Fruit fly (Drosophila melanogaster): ENCODE measurements around the gene CG13643.
A peak's percentile ranks its signal among the peaks of the same experiment; 100 is the strongest.

Gene CG13643

DNA sequence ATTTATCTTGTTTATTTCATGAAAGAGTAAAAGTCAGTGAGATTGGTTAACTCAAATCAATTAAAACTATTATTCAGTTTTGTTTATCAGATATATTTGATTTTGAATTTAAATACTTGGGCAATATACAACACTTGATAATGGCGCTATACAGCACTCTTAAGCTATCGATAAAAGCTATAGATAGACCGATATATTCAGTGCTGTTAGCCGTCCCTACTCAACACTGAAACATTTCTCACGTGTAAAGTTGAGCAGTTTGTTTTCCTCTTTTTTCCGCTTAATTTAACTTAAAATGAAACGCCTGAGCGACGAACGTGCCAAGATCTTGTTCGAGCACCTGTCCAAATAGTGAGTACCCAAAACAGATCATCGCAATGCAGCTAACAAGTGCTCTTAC lies 55.4 kb downstream of the CG13643 start, which contains the start of gene CG7006 (continued):
- TF ChIP-seq CG12391 (tag; optimal IDR thresholded peaks at IDR 0.05) (peak; percentile 55), CG33213 (GFP tag; optimal IDR thresholded peaks at IDR 0.05) (peak; percentile 77), sima (GFP tag; optimal IDR thresholded peaks at IDR 0.05) (no peak), CG14860 (GFP tag; IDR thresholded peaks at IDR 0.05; ENCODE audit: partially characterized antibody) (peak; percentile 61), sens-2 (GFP tag; IDR thresholded peaks at IDR 0.05) (no peak), Atf6 (GFP tag; IDR thresholded peaks at IDR 0.05) (peak; percentile 52), Opbp (GFP tag; IDR thresholded peaks at IDR 0.05; ENCODE audit: partially characterized antibody) (peak; percentile 87), Sox102F (GFP tag; optimal IDR thresholded peaks at IDR 0.05) (no peak), HmgD (GFP tag; optimal IDR thresholded peaks at IDR 0.05) (peak; percentile 76), CG8359 (GFP tag; optimal IDR thresholded peaks at IDR 0.05; ENCODE audit: borderline replicate concordance) (no peak), CG11085 (GFP tag; IDR thresholded peaks at IDR 0.05) (peak; percentile 66), CG17829 (tag; optimal IDR thresholded peaks at IDR 0.05) (peak; percentile 62), zen2 (GFP tag; IDR thresholded peaks at IDR 0.05; ENCODE audit: partially characterized antibody) (no peak; the same call in 2 of the 3 replicates), Nf-YC (tag; optimal IDR thresholded peaks at IDR 0.05) (no peak), CG6813 (GFP tag; optimal IDR thresholded peaks at IDR 0.05) (no peak), corto (GFP tag; optimal IDR thresholded peaks at IDR 0.05) (no peak), pan (optimal IDR thresholded peaks at IDR 0.05) (no peak), pan (GFP tag; optimal IDR thresholded peaks at IDR 0.05 in 1 of 2, IDR thresholded peaks at IDR 0.05 in 1 of 2) (peak in 1 of 2 experiments; percentile 60), CG11093 (GFP tag; IDR thresholded peaks at IDR 0.05) (no peak), CG12236 (GFP tag; optimal IDR thresholded peaks at IDR 0.05) (no peak), ash1 (GFP tag; optimal IDR thresholded peaks at IDR 0.05) (no peak), klu (GFP tag; IDR thresholded peaks at IDR 0.05) (peak; percentile 62; the same call in 1 of the 2 replicates), Dek (tag; optimal IDR thresholded peaks at IDR 0.05) (no peak), CG7556 (GFP tag; optimal IDR thresholded peaks at IDR 0.05) (peak; percentile 52), eve (GFP tag; optimal IDR thresholded peaks at IDR 0.05) (no peak), CG30431 (GFP tag; optimal IDR thresholded peaks at IDR 0.05) (no peak), Oli (tag; optimal IDR thresholded peaks at IDR 0.05) (no peak), wek (GFP tag; optimal IDR thresholded peaks at IDR 0.05) (no peak), CG16863 (GFP tag; optimal IDR thresholded peaks at IDR 0.05) (peak; percentile 43), cato (GFP tag; optimal IDR thresholded peaks at IDR 0.05; ENCODE audit: borderline replicate concordance) (peak; percentile 43), exex (tag; optimal IDR thresholded peaks at IDR 0.05) (no peak), CG3281 (GFP tag; optimal IDR thresholded peaks at IDR 0.05) (no peak), pfk (GFP tag; optimal IDR thresholded peaks at IDR 0.05) (no peak), Tbp (GFP tag; optimal IDR thresholded peaks at IDR 0.05) (no peak), mam (GFP tag; optimal IDR thresholded peaks at IDR 0.05) (peak; percentile 91), ab (GFP tag; optimal IDR thresholded peaks at IDR 0.05) (peak; percentile 16), Bgb (GFP tag; IDR thresholded peaks at IDR 0.05; ENCODE audit: partially characterized antibody) (peak; percentile 89), bowl (GFP tag; IDR thresholded peaks at IDR 0.05) (no peak), Mrtf (GFP tag; IDR thresholded peaks at IDR 0.05) (no peak), crp (GFP tag; optimal IDR thresholded peaks at IDR 0.05) (peak in 1 of 2 experiments; percentile 41), hb (GFP tag; IDR thresholded peaks at IDR 0.05; ENCODE audit: partially characterized antibody) (peak; percentile 43; the same call in 1 of the 3 replicates), CG17186 (GFP tag; optimal IDR thresholded peaks at IDR 0.05) (peak; percentile 52), az2 (GFP tag; optimal IDR thresholded peaks at IDR 0.05) (peak; percentile 45), lmd (GFP tag; IDR thresholded peaks at IDR 0.05) (peak; percentile 68; the same call in 1 of the 2 replicates), Hey (tag; optimal IDR thresholded peaks at IDR 0.05) (no peak), dpn (GFP tag; optimal IDR thresholded peaks at IDR 0.05) (peak; percentile 84 to 92), CG5245 (GFP tag; optimal IDR thresholded peaks at IDR 0.05) (peak; percentile 55), CG8478 (optimal IDR thresholded peaks at IDR 0.05) (no peak), Lpt (GFP tag; optimal IDR thresholded peaks at IDR 0.05) (no peak), C15 (GFP tag; IDR thresholded peaks at IDR 0.05) (no peak), h (optimal IDR thresholded peaks at IDR 0.05) (no peak), CG12299 (tag; optimal IDR thresholded peaks at IDR 0.05) (no peak)
